Fruit fly (Drosophila melanogaster): ENCODE data around the gene Jon74E.

Jon74E gene

dm6 chr3L:17532197-17532596 is 16.7 kb downstream of the Jon74E start (continued):
- TF ChIP-seq CG33213 (GFP tag; optimal IDR thresholded peaks at IDR 0.05), result no peak
- no peak for TF ChIP-seq CG1832 (GFP tag; optimal IDR thresholded peaks at IDR 0.05)
- TF ChIP-seq Abd-B (GFP tag; optimal IDR thresholded peaks at IDR 0.05), result no peak
- no peak for TF ChIP-seq mam (GFP tag; optimal IDR thresholded peaks at IDR 0.05)
- no peak for TF ChIP-seq Vsx1 (GFP tag; optimal IDR thresholded peaks at IDR 0.05)
- peak; percentile 22 for TF ChIP-seq CG4707 (GFP tag; optimal IDR thresholded peaks at IDR 0.05)
- no peak for TF ChIP-seq prd (optimal IDR thresholded peaks at IDR 0.05)
- TF ChIP-seq prd (GFP tag; IDR thresholded peaks at IDR 0.05), result no peak
- TF ChIP-seq cas (GFP tag; IDR thresholded peaks at IDR 0.05), result no peak
- no peak for TF ChIP-seq CG7271 (tag; optimal IDR thresholded peaks at IDR 0.05)
- no peak for TF ChIP-seq mirr (GFP tag; optimal IDR thresholded peaks at IDR 0.05)
- TF ChIP-seq corto (GFP tag; optimal IDR thresholded peaks at IDR 0.05), result no peak
- no peak for TF ChIP-seq CG12744 (GFP tag; optimal IDR thresholded peaks at IDR 0.05)
- peak; percentile 38 for TF ChIP-seq az2 (GFP tag; optimal IDR thresholded peaks at IDR 0.05)
- no peak for TF ChIP-seq Doc3 (GFP tag; IDR thresholded peaks at IDR 0.05; ENCODE audit: partially characterized antibody)
- no peak for TF ChIP-seq hth (optimal IDR thresholded peaks at IDR 0.05)
- peak; percentile 47; the same call in 1 of the 2 replicates for TF ChIP-seq chm (GFP tag; IDR thresholded peaks at IDR 0.05)
- no peak for TF ChIP-seq tup (GFP tag; optimal IDR thresholded peaks at IDR 0.05)
- no peak for TF ChIP-seq CG3995 (GFP tag; optimal IDR thresholded peaks at IDR 0.05)
- no peak for TF ChIP-seq MTF-1 (GFP tag; optimal IDR thresholded peaks at IDR 0.05; ENCODE audit: borderline replicate concordance)
- TF ChIP-seq CG16813 (GFP tag; IDR thresholded peaks at IDR 0.05; ENCODE audit: partially characterized antibody), result no peak
- no peak for TF ChIP-seq ttk (GFP tag; IDR thresholded peaks at IDR 0.05)
- no peak for TF ChIP-seq sens-2 (GFP tag; IDR thresholded peaks at IDR 0.05)
- no peak for TF ChIP-seq bab2 (GFP tag; optimal IDR thresholded peaks at IDR 0.05)
- no peak for TF ChIP-seq CG6175 (GFP tag; IDR thresholded peaks at IDR 0.05)
- no peak for TF ChIP-seq run (tag; optimal IDR thresholded peaks at IDR 0.05)
- no peak for TF ChIP-seq h (optimal IDR thresholded peaks at IDR 0.05)
- TF ChIP-seq CG10147 (GFP tag; optimal IDR thresholded peaks at IDR 0.05), result no peak
- TF ChIP-seq unpg (GFP tag; optimal IDR thresholded peaks at IDR 0.05), result peak; percentile 57
- no peak for TF ChIP-seq CG34422 (GFP tag; IDR thresholded peaks at IDR 0.05)
- peak; percentile 19 for TF ChIP-seq fd96Cb (tag; optimal IDR thresholded peaks at IDR 0.05)
- TF ChIP-seq CG32532 (GFP tag; IDR thresholded peaks at IDR 0.05), result no peak
- TF ChIP-seq CG10543 (GFP tag; optimal IDR thresholded peaks at IDR 0.05), result no peak
- TF ChIP-seq CG9437 (GFP tag; optimal IDR thresholded peaks at IDR 0.05), result no peak
- TF ChIP-seq vnd (GFP tag; IDR thresholded peaks at IDR 0.05; ENCODE audit: partially characterized antibody), result no peak
- TF ChIP-seq esg (GFP tag; conservative IDR thresholded peaks at IDR 0.05), result peak; percentile 25; the same call in 1 of the 2 replicates
- TF ChIP-seq Bdp1 (GFP tag; optimal IDR thresholded peaks at IDR 0.05), result no peak
- TF ChIP-seq CG18619 (GFP tag; optimal IDR thresholded peaks at IDR 0.05), result peak; percentile 23
- no peak for TF ChIP-seq da (GFP tag; optimal IDR thresholded peaks at IDR 0.05)
- no peak for TF ChIP-seq CG1647 (GFP tag; optimal IDR thresholded peaks at IDR 0.05)
- no peak for TF ChIP-seq CG30431 (GFP tag; optimal IDR thresholded peaks at IDR 0.05)
- TF ChIP-seq CG9797 (GFP tag; optimal IDR thresholded peaks at IDR 0.05), result no peak
- TF ChIP-seq kni (GFP tag; optimal IDR thresholded peaks at IDR 0.05), result peak; percentile 5
- no peak for TF ChIP-seq HLH4C (GFP tag; IDR thresholded peaks at IDR 0.05; ENCODE audit: partially characterized antibody)
- no peak for TF ChIP-seq psq (GFP tag; optimal IDR thresholded peaks at IDR 0.05)
- TF ChIP-seq CkIIα-i1 (GFP tag; IDR thresholded peaks at IDR 0.05), result no peak
- TF ChIP-seq so (GFP tag; IDR thresholded peaks at IDR 0.05), result no peak
- TF ChIP-seq B-H2 (GFP tag; optimal IDR thresholded peaks at IDR 0.05), result no peak
- TF ChIP-seq chn (GFP tag; optimal IDR thresholded peaks at IDR 0.05), result no peak
- TF ChIP-seq Bteb2 (GFP tag; optimal IDR thresholded peaks at IDR 0.05), result no peak
- no peak for TF ChIP-seq HLHmδ (GFP tag; optimal IDR thresholded peaks at IDR 0.05)
- no peak for TF ChIP-seq jigr1 (GFP tag; IDR thresholded peaks at IDR 0.05)
